Fruit fly (Drosophila melanogaster): ENCODE measurements around the gene bcn92.
A peak's percentile ranks its signal among the peaks of the same experiment; 100 is the strongest.

Gene bcn92

dm6 chrX:2135868-2136787, 13.3 kb downstream of the bcn92 start (continued):
- TF ChIP-seq CG34376 (GFP tag; optimal IDR thresholded peaks at IDR 0.05) (no peak), kay (GFP tag; optimal IDR thresholded peaks at IDR 0.05) (no peak), CG7357 (GFP tag; IDR thresholded peaks at IDR 0.05) (0 out of 3 replicates have a peak, but pooled peaks have one; percentile 54), CG10543 (GFP tag; optimal IDR thresholded peaks at IDR 0.05) (no peak), CG10979 (tag; optimal IDR thresholded peaks at IDR 0.05) (no peak), CG33213 (GFP tag; optimal IDR thresholded peaks at IDR 0.05) (no peak), CG4424 (GFP tag; optimal IDR thresholded peaks at IDR 0.05) (peak; percentile 48), Blimp-1 (GFP tag; optimal IDR thresholded peaks at IDR 0.05) (peak; percentile 13), CG6254 (GFP tag; optimal IDR thresholded peaks at IDR 0.05) (no peak), crol (GFP tag; IDR thresholded peaks at IDR 0.05) (no peak), psq (GFP tag; optimal IDR thresholded peaks at IDR 0.05) (no peak), D19A (tag; optimal IDR thresholded peaks at IDR 0.05) (peak; percentile 98), btn (GFP tag; optimal IDR thresholded peaks at IDR 0.05) (no peak), fd102C (GFP tag; optimal IDR thresholded peaks at IDR 0.05) (no peak), Spps (tag; optimal IDR thresholded peaks at IDR 0.05) (no peak), maf-S (GFP tag; optimal IDR thresholded peaks at IDR 0.05) (peak; percentile 65), eyg (GFP tag; optimal IDR thresholded peaks at IDR 0.05) (no peak), ash1 (GFP tag; optimal IDR thresholded peaks at IDR 0.05) (peak; percentile 20), Abd-B (GFP tag; optimal IDR thresholded peaks at IDR 0.05) (peak; percentile 44), H15 (GFP tag; IDR thresholded peaks at IDR 0.05) (0 out of 3 replicates have a peak, but pooled peaks have one; percentile 18), B-H2 (GFP tag; optimal IDR thresholded peaks at IDR 0.05) (no peak), pfk (GFP tag; optimal IDR thresholded peaks at IDR 0.05) (no peak), CG5953 (GFP tag; IDR thresholded peaks at IDR 0.05) (no peak), CG6654 (GFP tag; optimal IDR thresholded peaks at IDR 0.05) (no peak), HLH3B (GFP tag; IDR thresholded peaks at IDR 0.05) (0 out of 2 replicates have a peak, but pooled peaks have one; percentile 28), CG6175 (GFP tag; IDR thresholded peaks at IDR 0.05) (no peak), bsh (GFP tag; optimal IDR thresholded peaks at IDR 0.05) (peak in 1 of 2 experiments; percentile 18), Hand (GFP tag; optimal IDR thresholded peaks at IDR 0.05) (no peak), CG5180 (GFP tag; optimal IDR thresholded peaks at IDR 0.05) (no peak), oc (tag; optimal IDR thresholded peaks at IDR 0.05) (no peak), Bgb (GFP tag; IDR thresholded peaks at IDR 0.05; ENCODE audit: partially characterized antibody) (no peak), CG7372 (GFP tag; IDR thresholded peaks at IDR 0.05) (peak; percentile 49), cato (GFP tag; optimal IDR thresholded peaks at IDR 0.05; ENCODE audit: borderline replicate concordance) (no peak), Med (GFP tag) (peak; percentile 53), CG34224 (GFP tag; IDR thresholded peaks at IDR 0.05; ENCODE audit: partially characterized antibody) (no peak), Hmr (GFP tag; optimal IDR thresholded peaks at IDR 0.05) (peak; percentile 50), Hr78 (GFP tag; optimal IDR thresholded peaks at IDR 0.05) (no peak), tap (tag; optimal IDR thresholded peaks at IDR 0.05) (no peak), CG10431 (GFP tag; optimal IDR thresholded peaks at IDR 0.05) (no peak), CG8478 (optimal IDR thresholded peaks at IDR 0.05) (no peak), CG15269 (tag; optimal IDR thresholded peaks at IDR 0.05) (peak; percentile 54), Dll (GFP tag; IDR thresholded peaks at IDR 0.05; ENCODE audit: partially characterized antibody) (no peak), Hr39 (optimal IDR thresholded peaks at IDR 0.05) (no peak), lilli (GFP tag; optimal IDR thresholded peaks at IDR 0.05) (peak; percentile 39), pb (GFP tag; optimal IDR thresholded peaks at IDR 0.05) (peak; percentile 12), pum (GFP tag; optimal IDR thresholded peaks at IDR 0.05) (no peak), Dp (GFP tag; optimal IDR thresholded peaks at IDR 0.05) (no peak), dan (GFP tag; IDR thresholded peaks at IDR 0.05) (no peak)

All from whole organism, embryonic.